Fruit fly (Drosophila melanogaster) whole organism, embryonic: Measurements from ENCODE around the gene CG32650.

ENCODE experiments used
- Ada2b ChIP-seq: fragments of 200-800 bp; sonication (Bioruptor generic); IDR thresholded peaks from 2 replicates; pipeline ENCODE4 v1.3.6; 2022; ENCODE audit warnings: missing biosample characterization, missing genetic modification characterization
- Antp ChIP-seq: fragments of 200-800 bp; sonication (Bioruptor generic); optimal IDR thresholded peaks from 3 replicates; lab custom pipeline; 2016; ENCODE audit warnings: missing biosample characterization, missing genetic modification characterization
- CG10321 ChIP-seq: fragments of 200-800 bp; sonication (Bioruptor generic); IDR thresholded peaks from 2 replicates; pipeline ENCODE4 v1.3.6; 2022; ENCODE audit warnings: missing biosample characterization, missing genetic modification characterization
- CG10543 ChIP-seq: fragments of 200-800 bp; sonication (Bioruptor generic); optimal IDR thresholded peaks from 3 replicates; lab custom pipeline; 2017; ENCODE audit warnings: missing biosample characterization, mild to moderate bottlenecking, missing genetic modification characterization, moderate library complexity
- CG10654 ChIP-seq: fragments of 200-800 bp; sonication (Bioruptor generic); optimal IDR thresholded peaks from 2 replicates; lab custom pipeline; 2016; ENCODE audit warnings: missing biosample characterization, missing genetic modification characterization
- CG12219 ChIP-seq: fragments of 200-800 bp; sonication (Bioruptor generic); optimal IDR thresholded peaks from 3 replicates; lab custom pipeline; 2018; ENCODE audit warnings: missing biosample characterization, mild to moderate bottlenecking, missing genetic modification characterization
- CG13287 ChIP-seq: fragments of 200-800 bp; sonication (Bioruptor generic); IDR thresholded peaks from 2 replicates; pipeline ENCODE4 v1.3.6; 2022; ENCODE audit warnings: missing biosample characterization, missing genetic modification characterization; ENCODE audit not compliant: partially characterized antibody
- CG15011 ChIP-seq: fragments of 200-800 bp; sonication (Bioruptor generic); optimal IDR thresholded peaks from 3 replicates; lab custom pipeline; 2018; ENCODE audit warnings: missing biosample characterization, mild to moderate bottlenecking, missing genetic modification characterization
- CG1602 ChIP-seq: fragments of 200-800 bp; sonication (Bioruptor generic); optimal IDR thresholded peaks from 3 replicates; lab custom pipeline; 2016; ENCODE audit warnings: missing biosample characterization, missing genetic modification characterization
- CG17829 ChIP-seq: fragments of 200-800 bp; optimal IDR thresholded peaks from 2 replicates; lab custom pipeline; 2019; ENCODE audit warnings: missing biosample characterization, mild to moderate bottlenecking, missing genetic modification characterization, moderate library complexity
- CG2129 ChIP-seq: fragments of 200-800 bp; sonication (Bioruptor generic); IDR thresholded peaks from 2 replicates; pipeline ENCODE4 v1.3.6; 2022; ENCODE audit warnings: missing biosample characterization, missing genetic modification characterization; ENCODE audit not compliant: partially characterized antibody
- CG2875 ChIP-seq: fragments of 200-800 bp; sonication (Bioruptor generic); optimal IDR thresholded peaks from 2 replicates; lab custom pipeline; 2017; ENCODE audit warnings: missing biosample characterization, mild to moderate bottlenecking, missing genetic modification characterization, missing genetic modification reagents
- CG30431 ChIP-seq: fragments of 200-800 bp; sonication (Bioruptor generic); optimal IDR thresholded peaks from 2 replicates; lab custom pipeline; 2017; ENCODE audit warnings: missing biosample characterization, missing genetic modification characterization
- CG5245 ChIP-seq: fragments of 200-800 bp; sonication (Bioruptor generic); optimal IDR thresholded peaks from 3 replicates; lab custom pipeline; 2016; ENCODE audit warnings: missing biosample characterization, missing genetic modification characterization
- CG6689 ChIP-seq: fragments of 200-800 bp; sonication (Bioruptor generic); IDR thresholded peaks from 2 replicates; pipeline ENCODE4 v1.3.6; 2022; ENCODE audit warnings: missing biosample characterization, missing genetic modification characterization
- CG8281 ChIP-seq: fragments of 200-800 bp; sonication (Bioruptor generic); optimal IDR thresholded peaks from 2 replicates; lab custom pipeline; 2018; ENCODE audit warnings: missing biosample characterization, mild to moderate bottlenecking, missing genetic modification characterization, moderate library complexity
- CG9727 ChIP-seq: fragments of 200-800 bp; sonication (Bioruptor generic); optimal IDR thresholded peaks from 3 replicates; lab custom pipeline; 2017; ENCODE audit warnings: missing biosample characterization, mild to moderate bottlenecking, missing genetic modification characterization
- H15 ChIP-seq: fragments of 200-800 bp; sonication (Bioruptor generic); IDR thresholded peaks from 3 replicates; pipeline ENCODE4 v1.3.6; 2022; ENCODE audit warnings: missing biosample characterization, missing genetic modification characterization
- HLH3B ChIP-seq: fragments of 200-800 bp; sonication (Bioruptor generic); IDR thresholded peaks from 2 replicates; pipeline ENCODE4 v1.3.6; 2022; ENCODE audit warnings: missing biosample characterization, missing genetic modification characterization
- Hey ChIP-seq: fragments of 200-800 bp; sonication (Bioruptor generic); optimal IDR thresholded peaks from 3 replicates; lab custom pipeline; 2018; ENCODE audit warnings: missing biosample characterization, mild to moderate bottlenecking, missing genetic modification characterization
- Max ChIP-seq: fragments of 200-800 bp; sonication (Bioruptor generic); optimal IDR thresholded peaks from 2 replicates; lab custom pipeline; 2016; ENCODE audit warnings: missing biosample characterization, mild to moderate bottlenecking, missing genetic modification characterization
- Side ChIP-seq: fragments of 200-800 bp; sonication (Bioruptor generic); optimal IDR thresholded peaks from 2 replicates; lab custom pipeline; 2016; ENCODE audit warnings: missing biosample characterization, missing genetic modification characterization
- Trl ChIP-seq, 3 experiments: fragments of >200 bp in 2 of 3; fragments of 200-800 bp in 1 of 3; sonication (Bioruptor generic) in 1 of 3; optimal IDR thresholded peaks; 2 replicates in 1 of 3; 3 replicates in 2 of 3; lab custom pipeline; 2016 to 2017; ENCODE audit warnings: missing biosample characterization in 1 of 3, missing genetic modification characterization in 1 of 3
- ac ChIP-seq: fragments of 200-800 bp; sonication (Bioruptor generic); optimal IDR thresholded peaks from 3 replicates; lab custom pipeline; 2017; ENCODE audit warnings: missing biosample characterization, mild to moderate bottlenecking, missing genetic modification characterization
- bab2 ChIP-seq: fragments of 200-800 bp; sonication (Bioruptor generic); optimal IDR thresholded peaks from 2 replicates; lab custom pipeline; 2016; ENCODE audit warnings: missing biosample characterization, missing genetic modification characterization
- br ChIP-seq: fragments of >200 bp; optimal IDR thresholded peaks from 2 replicates; lab custom pipeline; 2017
- cas ChIP-seq: fragments of 200-800 bp; sonication (Bioruptor generic); IDR thresholded peaks from 2 replicates; pipeline ENCODE4 v1.3.6; 2022; ENCODE audit warnings: missing biosample characterization, missing genetic modification characterization
- cg ChIP-seq: fragments of 200-800 bp; sonication (Bioruptor generic); optimal IDR thresholded peaks from 3 replicates; lab custom pipeline; 2019; ENCODE audit warnings: missing biosample characterization, mild to moderate bottlenecking, missing genetic modification characterization, moderate library complexity
- dan ChIP-seq: fragments of 200-800 bp; sonication (Bioruptor generic); IDR thresholded peaks from 2 replicates; pipeline ENCODE4 v1.3.6; 2022; ENCODE audit warnings: missing biosample characterization, missing genetic modification characterization
- dmrt99B ChIP-seq: fragments of 200-800 bp; sonication (Bioruptor generic); optimal IDR thresholded peaks from 2 replicates; lab custom pipeline; 2018; ENCODE audit warnings: missing biosample characterization, mild to moderate bottlenecking, missing genetic modification characterization, moderate library complexity
- emc ChIP-seq: fragments of 200-800 bp; sonication (Bioruptor generic); optimal IDR thresholded peaks from 2 replicates; lab custom pipeline; 2016; ENCODE audit warnings: missing biosample characterization, missing genetic modification characterization
- fd64A ChIP-seq: fragments of 200-800 bp; sonication (Bioruptor generic); optimal IDR thresholded peaks from 3 replicates; lab custom pipeline; 2018; ENCODE audit warnings: missing biosample characterization, mild to moderate bottlenecking, missing genetic modification characterization
- fd96Cb ChIP-seq: fragments of 200-800 bp; sonication (Bioruptor generic); optimal IDR thresholded peaks from 2 replicates; lab custom pipeline; 2018; ENCODE audit warnings: missing biosample characterization, mild to moderate bottlenecking, missing genetic modification characterization, moderate library complexity
- ftz-f1 ChIP-seq: fragments of 200-800 bp; sonication (Bioruptor generic); optimal IDR thresholded peaks from 2 replicates; lab custom pipeline; 2016; ENCODE audit warnings: missing biosample characterization, missing genetic modification characterization
- gro ChIP-seq: fragments of 200-800 bp; sonication (Bioruptor generic); optimal IDR thresholded peaks from 2 replicates; lab custom pipeline; 2016; ENCODE audit warnings: missing biosample characterization, missing genetic modification characterization
- gsb ChIP-seq: fragments of 200-800 bp; sonication (Bioruptor generic); IDR thresholded peaks from 2 replicates; pipeline ENCODE4 v1.3.6; 2022; ENCODE audit warnings: missing biosample characterization, missing genetic modification characterization
- ham ChIP-seq: fragments of 200-800 bp; sonication (Bioruptor generic); IDR thresholded peaks from 2 replicates; pipeline ENCODE4 v1.3.6; 2022; ENCODE audit warnings: missing biosample characterization, missing genetic modification characterization
- her ChIP-seq: fragments of 200-800 bp; sonication (Bioruptor generic); optimal IDR thresholded peaks from 2 replicates; lab custom pipeline; 2016; ENCODE audit warnings: missing biosample characterization, missing genetic modification characterization
- ind ChIP-seq: fragments of 200-800 bp; sonication (Bioruptor generic); optimal IDR thresholded peaks from 3 replicates; lab custom pipeline; 2016; ENCODE audit warnings: missing biosample characterization, missing genetic modification characterization
- lilli ChIP-seq: fragments of 200-800 bp; sonication (Bioruptor generic); optimal IDR thresholded peaks from 3 replicates; lab custom pipeline; 2016; ENCODE audit warnings: missing biosample characterization, missing genetic modification characterization
- maf-S ChIP-seq: fragments of 200-800 bp; sonication (Bioruptor generic); optimal IDR thresholded peaks from 2 replicates; lab custom pipeline; 2016; ENCODE audit warnings: missing biosample characterization, missing genetic modification characterization
- mam ChIP-seq: fragments of 200-800 bp; sonication (Bioruptor generic); optimal IDR thresholded peaks from 3 replicates; lab custom pipeline; 2016; ENCODE audit warnings: missing biosample characterization, missing genetic modification characterization
- nom ChIP-seq: fragments of 200-800 bp; sonication (Bioruptor generic); optimal IDR thresholded peaks from 2 replicates; lab custom pipeline; 2017; ENCODE audit warnings: missing biosample characterization, missing genetic modification characterization, mild to moderate bottlenecking, moderate library complexity, missing genetic modification reagents
- p53 ChIP-seq: fragments of 200-800 bp; sonication (Bioruptor generic); optimal IDR thresholded peaks from 2 replicates; lab custom pipeline; 2016; ENCODE audit warnings: missing biosample characterization, missing genetic modification characterization
- schlank ChIP-seq: fragments of 200-800 bp; sonication (Bioruptor generic); optimal IDR thresholded peaks from 2 replicates; lab custom pipeline; 2018; ENCODE audit warnings: missing biosample characterization, mild to moderate bottlenecking, missing genetic modification characterization
- sima ChIP-seq: fragments of 200-800 bp; sonication (Bioruptor generic); optimal IDR thresholded peaks from 2 replicates; lab custom pipeline; 2016; ENCODE audit warnings: missing biosample characterization, missing genetic modification characterization
- sr ChIP-seq: fragments of 200-800 bp; sonication (Bioruptor generic); IDR thresholded peaks from 3 replicates; pipeline ENCODE4 v1.3.6; 2022; ENCODE audit warnings: missing biosample characterization, missing genetic modification characterization
- tna ChIP-seq: fragments of 200-800 bp; sonication (Bioruptor generic); IDR thresholded peaks from 2 replicates; pipeline ENCODE4 v1.3.6; 2022; ENCODE audit warnings: missing biosample characterization, missing genetic modification characterization; ENCODE audit not compliant: partially characterized antibody
- trh ChIP-seq: fragments of 200-800 bp; sonication (Bioruptor generic); optimal IDR thresholded peaks from 2 replicates; lab custom pipeline; 2016; ENCODE audit warnings: missing biosample characterization, missing genetic modification characterization
- wek ChIP-seq: fragments of 200-800 bp; sonication (Bioruptor generic); optimal IDR thresholded peaks from 3 replicates; lab custom pipeline; 2018; ENCODE audit warnings: missing biosample characterization, mild to moderate bottlenecking, missing genetic modification characterization, moderate library complexity
- zf30C ChIP-seq: fragments of 200-800 bp; sonication (Bioruptor generic); optimal IDR thresholded peaks from 3 replicates; lab custom pipeline; 2018; ENCODE audit warnings: missing biosample characterization, mild to moderate bottlenecking, missing genetic modification characterization

Gene CG32650

DNA sequence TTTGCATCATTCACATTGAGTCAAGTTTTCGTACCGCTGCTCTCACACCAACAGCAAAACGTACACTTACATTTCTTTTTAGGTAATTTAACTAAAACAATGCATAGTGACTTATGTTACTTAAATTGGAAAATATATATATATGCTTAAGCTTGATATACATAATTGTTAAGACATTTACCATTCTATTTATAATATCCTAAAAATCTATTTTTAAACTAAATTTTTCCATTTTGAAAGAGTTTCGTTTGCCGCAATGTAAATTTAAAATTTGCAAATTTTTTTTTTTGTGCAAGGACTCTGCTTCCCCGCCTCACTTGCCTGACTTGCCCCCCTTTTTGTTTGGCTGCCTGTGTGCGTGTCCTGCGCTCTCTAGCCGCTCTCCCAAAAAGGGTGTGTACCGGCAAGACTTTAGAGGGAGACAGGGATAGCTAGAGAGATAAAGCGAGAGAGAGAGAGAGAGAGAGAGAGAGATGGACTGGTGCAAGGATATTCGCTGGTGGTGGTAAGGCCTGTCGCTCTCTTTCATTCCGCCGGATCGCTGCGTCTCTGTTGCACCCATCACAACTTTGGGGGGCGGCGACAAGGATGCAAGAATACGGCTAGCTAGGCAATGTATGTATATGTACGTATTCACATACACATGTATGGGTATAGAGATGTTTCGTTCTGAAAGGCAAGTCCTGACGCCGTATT is 39.5 kb upstream of the CG32650 start (continued):
- TF ChIP-seq CG17829 (tag; lab: Kevin White, UChicago) (peak; percentile 39), tna (no peak), zf30C (GFP tag; lab: Kevin White, UChicago) (peak; percentile 78), ham (no peak), bab2 (GFP tag; lab: Kevin White, UChicago) (no peak), CG8281 (tag; lab: Kevin White, UChicago) (no peak), CG2129 (GFP tag; lab: Robert Waterston, UW) (no peak), CG10321 (GFP tag; lab: Robert Waterston, UW) (0 out of 2 replicates have a peak, but pooled peaks have one; percentile 41), CG10654 (no peak), p53 (GFP tag; lab: Kevin White, UChicago) (no peak), her (GFP tag; lab: Kevin White, UChicago) (no peak), lilli (GFP tag; lab: Kevin White, UChicago) (no peak), ac (no peak), Trl (optimal IDR thresholded peaks at IDR 0.05; lab: Kevin White, UChicago) (peak; percentile 70 to 80), Trl (GFP tag; optimal IDR thresholded peaks at IDR 0.05; lab: Kevin White, UChicago) (no peak), CG12219 (GFP tag; lab: Kevin White, UChicago) (no peak), wek (GFP tag; lab: Kevin White, UChicago) (no peak), ind (GFP tag; lab: Kevin White, UChicago) (no peak), gro (no peak), nom (GFP tag; lab: Kevin White, UChicago) (no peak), CG13287 (no peak), ftz-f1 (GFP tag; lab: Kevin White, UChicago) (no peak), CG6689 (peak; percentile 31; the same call in 1 of the 2 replicates), CG30431 (GFP tag; lab: Kevin White, UChicago) (no peak), sr (GFP tag; lab: Robert Waterston, UW) (no peak), maf-S (no peak), Side (GFP tag; lab: Kevin White, UChicago) (no peak), CG5245 (no peak), mam (GFP tag; lab: Kevin White, UChicago) (no peak), emc (no peak), HLH3B (GFP tag; lab: Robert Waterston, UW) (0 out of 2 replicates have a peak, but pooled peaks have one; percentile 14), fd96Cb (tag; lab: Kevin White, UChicago) (peak; percentile 55), H15 (GFP tag; lab: Robert Waterston, UW) (no peak), dan (GFP tag; lab: Robert Waterston, UW) (no peak), Max (GFP tag; lab: Kevin White, UChicago) (no peak), br (lab: Kevin White, UChicago) (no peak), sima (no peak), dmrt99B (tag; lab: Kevin White, UChicago) (peak; percentile 73), schlank (tag; lab: Kevin White, UChicago) (no peak), fd64A (GFP tag; lab: Kevin White, UChicago) (no peak), CG2875 (GFP tag; lab: Kevin White, UChicago) (no peak), Hey (tag; lab: Kevin White, UChicago) (no peak), gsb (GFP tag; lab: Robert Waterston, UW) (no peak), CG1602 (no peak), Antp (GFP tag; lab: Kevin White, UChicago) (no peak), trh (no peak), Ada2b (no peak), CG15011 (GFP tag; lab: Kevin White, UChicago) (peak; percentile 0), CG10543 (GFP tag; lab: Kevin White, UChicago) (no peak), cg (GFP tag; lab: Kevin White, UChicago) (peak; percentile 89), cas (GFP tag; lab: Robert Waterston, UW) (no peak), CG9727 (GFP tag; lab: Kevin White, UChicago) (peak; percentile 54)
